Fruit fly (Drosophila melanogaster) whole organism, embryonic: ENCODE data around the gene CG31637.
A peak's percentile ranks its signal among the peaks of the same experiment; 100 is the strongest.

Experiments used
- ATbp ChIP-seq: fragments of 200-800 bp; sonication (Bioruptor generic); optimal IDR thresholded peaks from 2 replicates; lab custom pipeline; 2017; ENCODE audit warnings: missing biosample characterization, mild to moderate bottlenecking, missing genetic modification characterization, missing genetic modification reagents
- Ada2b ChIP-seq: fragments of 200-800 bp; sonication (Bioruptor generic); IDR thresholded peaks from 2 replicates; pipeline ENCODE4 v1.3.6; 2022; ENCODE audit warnings: missing biosample characterization, missing genetic modification characterization
- Adf1 ChIP-seq: fragments of 200-800 bp; sonication (Bioruptor generic); IDR thresholded peaks from 2 replicates; pipeline ENCODE4 v1.3.6; 2022; ENCODE audit warnings: missing biosample characterization, missing genetic modification characterization
- CG10209 ChIP-seq: fragments of 200-800 bp; sonication (Bioruptor generic); optimal IDR thresholded peaks from 3 replicates; lab custom pipeline; 2017; ENCODE audit warnings: missing biosample characterization, mild to moderate bottlenecking, missing genetic modification characterization, missing genetic modification reagents
- CG10979 ChIP-seq: fragments of 200-800 bp; sonication (Bioruptor generic); optimal IDR thresholded peaks from 2 replicates; lab custom pipeline; 2018; ENCODE audit warnings: missing biosample characterization, mild to moderate bottlenecking, missing genetic modification characterization, moderate library complexity
- CG11398 ChIP-seq: fragments of 200-800 bp; sonication (Bioruptor generic); optimal IDR thresholded peaks from 2 replicates; lab custom pipeline; 2016; ENCODE audit warnings: missing biosample characterization, missing genetic modification characterization
- CG11695 ChIP-seq: fragments of 200-800 bp; sonication (Bioruptor generic); IDR thresholded peaks from 3 replicates; pipeline ENCODE4 v1.3.6; 2022; ENCODE audit warnings: missing biosample characterization, missing genetic modification characterization
- CG11696 ChIP-seq: fragments of 200-800 bp; sonication (Bioruptor generic); IDR thresholded peaks from 2 replicates; pipeline ENCODE4 v1.3.6; 2022; ENCODE audit warnings: missing biosample characterization, missing genetic modification characterization
- CG11723 ChIP-seq: fragments of 200-800 bp; sonication (Bioruptor generic); optimal IDR thresholded peaks from 2 replicates; lab custom pipeline; 2017; ENCODE audit warnings: missing biosample characterization, mild to moderate bottlenecking, missing genetic modification characterization
- CG13123 ChIP-seq: fragments of 200-800 bp; sonication (Bioruptor generic); optimal IDR thresholded peaks from 2 replicates; lab custom pipeline; 2016; ENCODE audit warnings: missing biosample characterization, missing genetic modification characterization
- CG1529 ChIP-seq: fragments of 200-800 bp; sonication (Bioruptor generic); optimal IDR thresholded peaks from 3 replicates; lab custom pipeline; 2018; ENCODE audit warnings: missing biosample characterization, missing genetic modification characterization
- CG17385 ChIP-seq: fragments of 200-800 bp; sonication (Bioruptor generic); optimal IDR thresholded peaks from 3 replicates; lab custom pipeline; 2018; ENCODE audit warnings: missing biosample characterization, mild to moderate bottlenecking, missing genetic modification characterization
- CG17612 ChIP-seq: fragments of 200-800 bp; sonication (Bioruptor generic); IDR thresholded peaks from 2 replicates; pipeline ENCODE4 v1.3.6; 2022; ENCODE audit warnings: missing biosample characterization, missing genetic modification characterization
- CG18262 ChIP-seq: fragments of 200-800 bp; optimal IDR thresholded peaks from 3 replicates; lab custom pipeline; 2019; ENCODE audit warnings: missing biosample characterization, mild to moderate bottlenecking, missing genetic modification characterization, moderate library complexity
- CG1832 ChIP-seq: fragments of 200-800 bp; sonication (Bioruptor generic); optimal IDR thresholded peaks from 2 replicates; lab custom pipeline; 2017; ENCODE audit warnings: missing biosample characterization, mild to moderate bottlenecking, missing genetic modification characterization, inconsistent platforms
- CG30020 ChIP-seq: fragments of 200-800 bp; optimal IDR thresholded peaks from 2 replicates; lab custom pipeline; 2019; ENCODE audit warnings: missing biosample characterization, mild to moderate bottlenecking, missing genetic modification characterization, moderate library complexity
- CG31365 ChIP-seq: fragments of 200-800 bp; sonication (Bioruptor generic); optimal IDR thresholded peaks from 2 replicates; lab custom pipeline; 2018; ENCODE audit warnings: missing biosample characterization, mild to moderate bottlenecking, missing genetic modification characterization
- CG3407 ChIP-seq: fragments of 200-800 bp; sonication (Bioruptor generic); optimal IDR thresholded peaks from 2 replicates; lab custom pipeline; 2018; ENCODE audit warnings: missing biosample characterization, mild to moderate bottlenecking, missing genetic modification characterization
- CG6683 ChIP-seq: fragments of 200-800 bp; sonication (Bioruptor generic); optimal IDR thresholded peaks from 2 replicates; lab custom pipeline; 2017; ENCODE audit warnings: missing biosample characterization, mild to moderate bottlenecking, missing genetic modification characterization, missing genetic modification reagents
- CG6791 ChIP-seq: fragments of 200-800 bp; sonication (Bioruptor generic); IDR thresholded peaks from 3 replicates; pipeline ENCODE4 v1.3.6; 2022; ENCODE audit warnings: missing biosample characterization, missing genetic modification characterization; ENCODE audit not compliant: partially characterized antibody
- CG6813 ChIP-seq: fragments of 200-800 bp; sonication (Bioruptor generic); optimal IDR thresholded peaks from 2 replicates; lab custom pipeline; 2017; ENCODE audit warnings: missing biosample characterization, missing genetic modification characterization, mild to moderate bottlenecking, moderate library complexity, missing genetic modification reagents
- CG7963 ChIP-seq: fragments of 200-800 bp; sonication (Bioruptor generic); IDR thresholded peaks from 3 replicates; pipeline ENCODE4 v1.3.6; 2022; ENCODE audit warnings: missing biosample characterization, missing genetic modification characterization; ENCODE audit not compliant: partially characterized antibody
- CG8765 ChIP-seq: fragments of 200-800 bp; sonication (Bioruptor generic); IDR thresholded peaks from 2 replicates; pipeline ENCODE4 v1.3.6; 2022; ENCODE audit warnings: missing biosample characterization, missing genetic modification characterization
- Chrac-16 ChIP-seq: fragments of 200-800 bp; sonication (Bioruptor generic); optimal IDR thresholded peaks from 3 replicates; lab custom pipeline; 2016; ENCODE audit warnings: missing biosample characterization, missing genetic modification characterization
- D ChIP-seq, 2 experiments: fragments of 200-800 bp in 1 of 2; fragments of >200 bp in 1 of 2; sonication (Bioruptor generic) in 1 of 2; optimal IDR thresholded peaks; 2 replicates in 1 of 2; 3 replicates in 1 of 2; lab custom pipeline; 2017; ENCODE audit warnings: mild to moderate bottlenecking in 1 of 2, missing biosample characterization in 1 of 2, missing genetic modification characterization in 1 of 2, missing genetic modification reagents in 1 of 2
- Doc2 ChIP-seq: fragments of 200-800 bp; sonication (Bioruptor generic); IDR thresholded peaks from 2 replicates; pipeline ENCODE4 v1.3.6; 2022; ENCODE audit warnings: missing biosample characterization, missing genetic modification characterization
- Ets97D ChIP-seq: fragments of 200-800 bp; sonication (Bioruptor generic); optimal IDR thresholded peaks from 3 replicates; lab custom pipeline; 2016; ENCODE audit warnings: missing biosample characterization, missing genetic modification characterization
- Hey ChIP-seq: fragments of 200-800 bp; sonication (Bioruptor generic); optimal IDR thresholded peaks from 3 replicates; lab custom pipeline; 2018; ENCODE audit warnings: missing biosample characterization, mild to moderate bottlenecking, missing genetic modification characterization
- PHDP ChIP-seq: fragments of 200-800 bp; sonication (Bioruptor generic); optimal IDR thresholded peaks from 3 replicates; lab custom pipeline; 2018; ENCODE audit warnings: missing biosample characterization, mild to moderate bottlenecking, missing genetic modification characterization, moderate library complexity
- Scr ChIP-seq: fragments of 200-800 bp; sonication (Bioruptor generic); IDR thresholded peaks from 2 replicates; pipeline ENCODE4 v1.3.6; 2022; ENCODE audit warnings: missing biosample characterization, missing genetic modification characterization; ENCODE audit not compliant: partially characterized antibody
- ci ChIP-seq: fragments of 200-800 bp; sonication (Bioruptor generic); IDR thresholded peaks from 3 replicates; pipeline ENCODE4 v1.3.6; 2022; ENCODE audit warnings: missing biosample characterization, missing genetic modification characterization
- crol ChIP-seq: fragments of 200-800 bp; sonication (Bioruptor generic); IDR thresholded peaks from 2 replicates; pipeline ENCODE4 v1.3.6; 2022; ENCODE audit warnings: missing biosample characterization, missing genetic modification characterization
- dan ChIP-seq: fragments of 200-800 bp; sonication (Bioruptor generic); IDR thresholded peaks from 2 replicates; pipeline ENCODE4 v1.3.6; 2022; ENCODE audit warnings: missing biosample characterization, missing genetic modification characterization
- dm ChIP-seq: fragments of 200-800 bp; sonication (Bioruptor generic); optimal IDR thresholded peaks from 3 replicates; lab custom pipeline; 2016; ENCODE audit warnings: missing biosample characterization, missing genetic modification characterization
- ems ChIP-seq: fragments of 200-800 bp; sonication (Bioruptor generic); optimal IDR thresholded peaks from 3 replicates; lab custom pipeline; 2016; ENCODE audit warnings: missing biosample characterization, missing genetic modification characterization
- fu2 ChIP-seq: fragments of 200-800 bp; sonication (Bioruptor generic); optimal IDR thresholded peaks from 2 replicates; lab custom pipeline; 2016; ENCODE audit warnings: missing biosample characterization, missing genetic modification characterization
- gsb ChIP-seq: fragments of 200-800 bp; sonication (Bioruptor generic); IDR thresholded peaks from 2 replicates; pipeline ENCODE4 v1.3.6; 2022; ENCODE audit warnings: missing biosample characterization, missing genetic modification characterization
- insv ChIP-seq, 2 experiments: fragments of 200-800 bp; sonication (Bioruptor generic); optimal IDR thresholded peaks; 3 replicates each; lab custom pipeline; 2016 to 2018; ENCODE audit warnings: missing biosample characterization in 2 of 2, missing genetic modification characterization in 2 of 2
- lola ChIP-seq, 3 experiments: fragments of >200 bp in 2 of 3; fragments of 200-800 bp in 1 of 3; sonication (Bioruptor generic) in 1 of 3; optimal IDR thresholded peaks; 2 replicates each; lab custom pipeline; 2017 to 2019; ENCODE audit warnings: missing biosample characterization in 3 of 3, missing genetic modification characterization in 3 of 3, mild to moderate bottlenecking in 1 of 3, moderate library complexity in 1 of 3
- nom ChIP-seq: fragments of 200-800 bp; sonication (Bioruptor generic); optimal IDR thresholded peaks from 2 replicates; lab custom pipeline; 2017; ENCODE audit warnings: missing biosample characterization, missing genetic modification characterization, mild to moderate bottlenecking, moderate library complexity, missing genetic modification reagents
- pnt ChIP-seq: fragments of 200-800 bp; sonication (Bioruptor generic); optimal IDR thresholded peaks from 3 replicates; lab custom pipeline; 2016; ENCODE audit warnings: missing biosample characterization, missing genetic modification characterization
- prd ChIP-seq, 3 experiments: fragments of >200 bp in 2 of 3; fragments of 200-800 bp in 1 of 3; sonication (Bioruptor generic) in 1 of 3; optimal IDR thresholded peaks in 2 of 3; IDR thresholded peaks in 1 of 3; 2 replicates in 2 of 3; 3 replicates in 1 of 3; pipeline versions ENCODE4 v1.3.6 to Lab custom; 2017 to 2022; ENCODE audit warnings: missing biosample characterization in 1 of 3, missing genetic modification characterization in 1 of 3
- scrt ChIP-seq: fragments of 200-800 bp; sonication (Bioruptor generic); optimal IDR thresholded peaks from 2 replicates; lab custom pipeline; 2018; ENCODE audit warnings: missing biosample characterization, mild to moderate bottlenecking, missing genetic modification characterization, moderate library complexity
- slbo ChIP-seq: fragments of 200-800 bp; sonication (Bioruptor generic); IDR thresholded peaks from 2 replicates; pipeline ENCODE4 v1.3.6; 2022; ENCODE audit warnings: missing biosample characterization, missing genetic modification characterization
- slou ChIP-seq: fragments of 200-800 bp; sonication (Bioruptor generic); optimal IDR thresholded peaks from 3 replicates; lab custom pipeline; 2016; ENCODE audit warnings: missing biosample characterization, missing genetic modification characterization
- tll ChIP-seq, 2 experiments: fragments of 200-800 bp in 1 of 2; fragments of >200 bp in 1 of 2; sonication (Bioruptor generic) in 1 of 2; optimal IDR thresholded peaks; 2 replicates each; lab custom pipeline; 2017 to 2019; ENCODE audit warnings: missing biosample characterization in 2 of 2, missing genetic modification characterization in 2 of 2, mild to moderate bottlenecking in 1 of 2, moderate library complexity in 1 of 2
- toy ChIP-seq: fragments of 200-800 bp; sonication (Bioruptor generic); IDR thresholded peaks from 2 replicates; pipeline ENCODE4 v1.3.6; 2022; ENCODE audit warnings: missing biosample characterization, missing genetic modification characterization
- twi ChIP-seq: fragments of 200-800 bp; optimal IDR thresholded peaks from 2 replicates; lab custom pipeline; 2019; ENCODE audit warnings: missing biosample characterization, mild to moderate bottlenecking, missing genetic modification characterization, moderate library complexity
- zen ChIP-seq: fragments of 200-800 bp; sonication (Bioruptor generic); optimal IDR thresholded peaks from 3 replicates; lab custom pipeline; 2018; ENCODE audit warnings: missing biosample characterization, mild to moderate bottlenecking, missing genetic modification characterization, moderate library complexity

CG31637 gene

dm6 chr2L:6465497-6465896 lies 33.0 kb upstream of the CG31637 start, which contains the start of gene Rchy1 (continued):
- no peak for TF ChIP-seq CG30020 (tag; lab: Kevin White, UChicago)
- no peak for TF ChIP-seq Chrac-16
- TF ChIP-seq dan (GFP tag; lab: Robert Waterston, UW), result no peak
- TF ChIP-seq CG6813 (GFP tag; lab: Kevin White, UChicago), result no peak
- TF ChIP-seq CG18262, result no peak
- TF ChIP-seq slbo (GFP tag; lab: Robert Waterston, UW), result no peak
- TF ChIP-seq slou (GFP tag; lab: Kevin White, UChicago), result no peak
- TF ChIP-seq D (optimal IDR thresholded peaks at IDR 0.05; lab: Kevin White, UChicago), result no peak
- no peak for TF ChIP-seq D (GFP tag; optimal IDR thresholded peaks at IDR 0.05; lab: Kevin White, UChicago)
- TF ChIP-seq CG3407 (GFP tag; lab: Kevin White, UChicago), result no peak
- TF ChIP-seq pnt (GFP tag; lab: Kevin White, UChicago), result no peak
- TF ChIP-seq lola (GFP tag; optimal IDR thresholded peaks at IDR 0.05; lab: Kevin White, UChicago), result no peak
- TF ChIP-seq CG6791 (GFP tag; lab: Robert Waterston, UW), result no peak
- peak; percentile 18 for TF ChIP-seq PHDP (tag; lab: Kevin White, UChicago)
- 0 out of 3 replicates have a peak, but pooled peaks have one; percentile 19 for TF ChIP-seq CG11695 (GFP tag; lab: Robert Waterston, UW)
- TF ChIP-seq ATbp (GFP tag; lab: Kevin White, UChicago), result no peak
- no peak for TF ChIP-seq prd (optimal IDR thresholded peaks at IDR 0.05; lab: Kevin White, UChicago)
- TF ChIP-seq prd (GFP tag; IDR thresholded peaks at IDR 0.05; lab: Robert Waterston, UW), result no peak
- TF ChIP-seq CG11696 (GFP tag; lab: Robert Waterston, UW), result peak; percentile 62
- no peak for TF ChIP-seq CG6683 (GFP tag; lab: Kevin White, UChicago)
- TF ChIP-seq Ada2b (GFP tag; lab: Robert Waterston, UW), result no peak
- peak; percentile 68; the same call in 2 of the 3 replicates for TF ChIP-seq ci (GFP tag; lab: Robert Waterston, UW)
- no peak for TF ChIP-seq CG13123 (GFP tag; lab: Kevin White, UChicago)
- TF ChIP-seq Hey (tag; lab: Kevin White, UChicago), result no peak
- TF ChIP-seq Ets97D, result peak; percentile 73
- TF ChIP-seq CG8765 (GFP tag; lab: Robert Waterston, UW), result no peak
- no peak for TF ChIP-seq CG7963 (GFP tag; lab: Robert Waterston, UW)
- TF ChIP-seq dm, result no peak
- peak; percentile 14; the same call in 1 of the 2 replicates for TF ChIP-seq Adf1 (GFP tag; lab: Robert Waterston, UW)
- TF ChIP-seq insv (GFP tag; optimal IDR thresholded peaks at IDR 0.05; lab: Kevin White, UChicago), result no peak
- TF ChIP-seq toy (GFP tag; lab: Robert Waterston, UW), result no peak
- TF ChIP-seq Doc2 (GFP tag; lab: Robert Waterston, UW), result no peak
- no peak for TF ChIP-seq CG1529
- peak; percentile 93 for TF ChIP-seq scrt
- TF ChIP-seq ems (GFP tag; lab: Kevin White, UChicago), result no peak
- no peak for TF ChIP-seq gsb
- TF ChIP-seq CG17612 (GFP tag; lab: Robert Waterston, UW), result no peak
- TF ChIP-seq zen (tag; lab: Kevin White, UChicago), result no peak
- TF ChIP-seq nom (GFP tag; lab: Kevin White, UChicago), result peak; percentile 36
- peak; percentile 36 for TF ChIP-seq CG17385 (GFP tag; lab: Kevin White, UChicago)
- no peak for TF ChIP-seq CG11723 (GFP tag; lab: Kevin White, UChicago)
- no peak for TF ChIP-seq twi (tag; lab: Kevin White, UChicago)
- no peak for TF ChIP-seq fu2 (GFP tag; lab: Kevin White, UChicago)
- no peak for TF ChIP-seq crol (GFP tag; lab: Robert Waterston, UW)
- no peak for TF ChIP-seq CG10209 (GFP tag; lab: Kevin White, UChicago)
- TF ChIP-seq CG11398 (GFP tag; lab: Kevin White, UChicago), result no peak
- no peak for TF ChIP-seq CG1832 (GFP tag; lab: Kevin White, UChicago)
- TF ChIP-seq tll (GFP tag; optimal IDR thresholded peaks at IDR 0.05; lab: Kevin White, UChicago), result no peak
- peak; percentile 43 for TF ChIP-seq CG31365
- TF ChIP-seq Scr, result no peak; the same call in 1 of the 2 replicates
- no peak for TF ChIP-seq CG10979
